ENCODE assay signal across 5 fruit fly cellular contexts in genomic region chr3R:19226137-19226873, dm6.
TF ChIP-seq lines count a peak whose summit lies in the region.

Gene vib, minus strand, starts transcription at chr3R:19226651.

- no peak for TF ChIP-seq CTCF in whole organism, embryonic (GFP tag; optimal IDR thresholded peaks at IDR 0.05; lab: Kevin White, UChicago)

TF ChIP-seq in whole organism, adult, 20 proteins besides CTCF, POLR2A, EP300 and RAD21 (continues in another document):
- TF ChIP-seq cnc (optimal IDR thresholded peaks at IDR 0.05; lab: Kevin White, UChicago) (no peak), kay (GFP tag; lab: Kevin White, UChicago; ENCODE audit: borderline replicate concordance) (peak; percentile 73), CG1620 (GFP tag; optimal IDR thresholded peaks at IDR 0.05; lab: Kevin White, UChicago) (peak; percentile 27), CG11617 (GFP tag; optimal IDR thresholded peaks at IDR 0.05; lab: Kevin White, UChicago) (peak; percentile 40), CG12768 (GFP tag; optimal IDR thresholded peaks at IDR 0.05; lab: Kevin White, UChicago) (peak; percentile 62), CG33017 (tag; optimal IDR thresholded peaks at IDR 0.05; lab: Kevin White, UChicago) (peak; percentile 53), Mnt (GFP tag; optimal IDR thresholded peaks at IDR 0.05; lab: Kevin White, UChicago) (peak; percentile 48), cic (GFP tag; optimal IDR thresholded peaks at IDR 0.05; lab: Kevin White, UChicago) (peak; percentile 52), toe (GFP tag; optimal IDR thresholded peaks at IDR 0.05; lab: Kevin White, UChicago) (peak; percentile 43), tj (GFP tag; optimal IDR thresholded peaks at IDR 0.05; lab: Kevin White, UChicago) (peak; percentile 24), CG7101 (tag; optimal IDR thresholded peaks at IDR 0.05; lab: Kevin White, UChicago) (peak; percentile 58), pad (GFP tag; optimal IDR thresholded peaks at IDR 0.05; lab: Kevin White, UChicago) (peak; percentile 24), Hr96 (GFP tag; optimal IDR thresholded peaks at IDR 0.05; lab: Kevin White, UChicago) (no peak), Clk (GFP tag; optimal IDR thresholded peaks at IDR 0.05; lab: Kevin White, UChicago) (peak; percentile 17), Crg-1 (GFP tag; optimal IDR thresholded peaks at IDR 0.05; lab: Kevin White, UChicago) (no peak), CG7045 (GFP tag; optimal IDR thresholded peaks at IDR 0.05; lab: Kevin White, UChicago) (peak; percentile 33), bab1 (GFP tag; optimal IDR thresholded peaks at IDR 0.05; lab: Kevin White, UChicago) (peak; percentile 61), CG14711 (tag; optimal IDR thresholded peaks at IDR 0.05; lab: Kevin White, UChicago) (peak; percentile 67)

TF ChIP-seq in whole organism, embryonic, 481 proteins besides CTCF, POLR2A, EP300 and RAD21 (continues in another document):
- TF ChIP-seq NK7.1 (GFP tag; optimal IDR thresholded peaks at IDR 0.05; lab: Kevin White, UChicago), result no peak
- no peak for TF ChIP-seq Fer2 (tag; optimal IDR thresholded peaks at IDR 0.05; lab: Kevin White, UChicago)
- TF ChIP-seq scrt (GFP tag; optimal IDR thresholded peaks at IDR 0.05; lab: Kevin White, UChicago), result no peak
- peak; percentile 42 for TF ChIP-seq CG3281 (GFP tag; optimal IDR thresholded peaks at IDR 0.05; lab: Kevin White, UChicago)
- TF ChIP-seq CG34422 (GFP tag; IDR thresholded peaks at IDR 0.05; lab: Robert Waterston, UW), result peak; percentile 64; the same call in 2 of the 3 replicates
- no peak for TF ChIP-seq Usf (GFP tag; optimal IDR thresholded peaks at IDR 0.05; lab: Kevin White, UChicago)
- TF ChIP-seq CG15479 (GFP tag; optimal IDR thresholded peaks at IDR 0.05; lab: Kevin White, UChicago), result no peak
- TF ChIP-seq luna (GFP tag; optimal IDR thresholded peaks at IDR 0.05; lab: Kevin White, UChicago), result no peak
- TF ChIP-seq CG14667 (GFP tag; IDR thresholded peaks at IDR 0.05; lab: Robert Waterston, UW), result no peak
- TF ChIP-seq CG32767 (GFP tag; IDR thresholded peaks at IDR 0.05; lab: Robert Waterston, UW), result peak; percentile 54; the same call in 1 of the 2 replicates
- peak; percentile 79 for TF ChIP-seq CG2712 (tag; optimal IDR thresholded peaks at IDR 0.05; lab: Kevin White, UChicago)
- TF ChIP-seq ind (GFP tag; optimal IDR thresholded peaks at IDR 0.05; lab: Kevin White, UChicago), result peak; percentile 42
- no peak for TF ChIP-seq Taf1 (GFP tag; IDR thresholded peaks at IDR 0.05; lab: Robert Waterston, UW)
- peak; percentile 68 for TF ChIP-seq CG6689 (GFP tag; IDR thresholded peaks at IDR 0.05; lab: Robert Waterston, UW)
- TF ChIP-seq cato (GFP tag; optimal IDR thresholded peaks at IDR 0.05; lab: Kevin White, UChicago; ENCODE audit: borderline replicate concordance), result no peak
- peak; percentile 75 for TF ChIP-seq Doc3 (GFP tag; IDR thresholded peaks at IDR 0.05; lab: Robert Waterston, UW; ENCODE audit: partially characterized antibody)
- peak; percentile 54 for TF ChIP-seq gsb-n (tag; optimal IDR thresholded peaks at IDR 0.05; lab: Kevin White, UChicago)
- no peak for TF ChIP-seq chif (GFP tag; optimal IDR thresholded peaks at IDR 0.05; lab: Kevin White, UChicago)
- TF ChIP-seq Aef1 (GFP tag; IDR thresholded peaks at IDR 0.05; lab: Robert Waterston, UW), result no peak

TF ChIP-seq in whole organism, prepupa, 60 proteins besides CTCF, POLR2A, EP300 and RAD21 (continues in another document):
- TF ChIP-seq esn (GFP tag; optimal IDR thresholded peaks at IDR 0.05; lab: Kevin White, UChicago) (peak; percentile 47), CG8319 (GFP tag; optimal IDR thresholded peaks at IDR 0.05; lab: Kevin White, UChicago) (no peak), cyc (GFP tag; optimal IDR thresholded peaks at IDR 0.05; lab: Kevin White, UChicago) (no peak), svp (GFP tag; lab: Kevin White, UChicago) (peak; percentile 58), CG7368 (GFP tag; optimal IDR thresholded peaks at IDR 0.05; lab: Kevin White, UChicago) (no peak), CG3919 (GFP tag; optimal IDR thresholded peaks at IDR 0.05; lab: Kevin White, UChicago) (peak; percentile 30), Ets96B (tag; optimal IDR thresholded peaks at IDR 0.05; lab: Kevin White, UChicago) (peak; percentile 48), Hr4 (GFP tag; optimal IDR thresholded peaks at IDR 0.05; lab: Kevin White, UChicago) (no peak), dsx (GFP tag; optimal IDR thresholded peaks at IDR 0.05; lab: Kevin White, UChicago; ENCODE audit: poor library complexity, severe bottlenecking) (no peak), Ets21C (GFP tag; optimal IDR thresholded peaks at IDR 0.05; lab: Kevin White, UChicago) (no peak), CG9139 (GFP tag; optimal IDR thresholded peaks at IDR 0.05; lab: Kevin White, UChicago) (no peak), CG4318 (GFP tag; optimal IDR thresholded peaks at IDR 0.05; lab: Kevin White, UChicago) (no peak), Lpt (GFP tag; optimal IDR thresholded peaks at IDR 0.05; lab: Kevin White, UChicago) (no peak), CG6163 (GFP tag; IDR thresholded peaks at IDR 0.05; lab: Robert Waterston, UW) (peak; percentile 61; the same call in 2 of the 3 replicates), Met (GFP tag; optimal IDR thresholded peaks at IDR 0.05; lab: Kevin White, UChicago) (peak; percentile 6), fd85E (GFP tag; optimal IDR thresholded peaks at IDR 0.05; lab: Kevin White, UChicago) (no peak), Sox15 (GFP tag; optimal IDR thresholded peaks at IDR 0.05; lab: Kevin White, UChicago) (no peak), CG6808 (GFP tag; optimal IDR thresholded peaks at IDR 0.05; lab: Kevin White, UChicago) (no peak), ss (GFP tag; optimal IDR thresholded peaks at IDR 0.05; lab: Kevin White, UChicago) (no peak), achi (GFP tag; optimal IDR thresholded peaks at IDR 0.05; lab: Kevin White, UChicago) (no peak)

TF ChIP-seq in whole organism, pupa, 21 proteins besides CTCF, POLR2A, EP300 and RAD21:
- TF ChIP-seq EcR (GFP tag; optimal IDR thresholded peaks at IDR 0.05; lab: Kevin White, UChicago) (peak; percentile 43), CG4496 (GFP tag; IDR thresholded peaks at IDR 0.05; lab: Robert Waterston, UW) (peak; percentile 36; the same call in 1 of the 3 replicates), CG17806 (tag; optimal IDR thresholded peaks at IDR 0.05; lab: Kevin White, UChicago) (no peak), CG8301 (tag; optimal IDR thresholded peaks at IDR 0.05; lab: Kevin White, UChicago) (no peak), Pif1B (GFP tag; optimal IDR thresholded peaks at IDR 0.05; lab: Kevin White, UChicago) (no peak), fd96Ca (GFP tag; IDR thresholded peaks at IDR 0.05; lab: Robert Waterston, UW) (peak; percentile 41; the same call in 1 of the 3 replicates), CG15710 (tag; optimal IDR thresholded peaks at IDR 0.05; lab: Kevin White, UChicago) (peak; percentile 24), CG8159 (tag; optimal IDR thresholded peaks at IDR 0.05; lab: Kevin White, UChicago) (peak; percentile 37), gl (tag; optimal IDR thresholded peaks at IDR 0.05; lab: Kevin White, UChicago) (no peak), Pif1A (GFP tag; optimal IDR thresholded peaks at IDR 0.05; lab: Kevin White, UChicago) (no peak), Snoo (tag; optimal IDR thresholded peaks at IDR 0.05; lab: Kevin White, UChicago) (no peak), CG9948 (tag; optimal IDR thresholded peaks at IDR 0.05; lab: Kevin White, UChicago) (peak; percentile 5), CG32121 (GFP tag; IDR thresholded peaks at IDR 0.05; lab: Robert Waterston, UW) (peak; percentile 60; the same call in 1 of the 2 replicates), CG14655 (GFP tag; optimal IDR thresholded peaks at IDR 0.05; lab: Kevin White, UChicago) (no peak), Ets98B (GFP tag; IDR thresholded peaks at IDR 0.05; lab: Robert Waterston, UW) (peak; percentile 70), CG34367 (tag; optimal IDR thresholded peaks at IDR 0.05; lab: Kevin White, UChicago) (peak; percentile 6), CG10348 (GFP tag; IDR thresholded peaks at IDR 0.05; lab: Robert Waterston, UW) (no peak), rn (GFP tag; IDR thresholded peaks at IDR 0.05; lab: Robert Waterston, UW) (no peak), D1 (tag; optimal IDR thresholded peaks at IDR 0.05; lab: Kevin White, UChicago) (no peak), CG12605 (GFP tag; IDR thresholded peaks at IDR 0.05; lab: Robert Waterston, UW) (0 out of 2 replicates have a peak, but pooled peaks have one; percentile 26), CG13204 (GFP tag; optimal IDR thresholded peaks at IDR 0.05; lab: Kevin White, UChicago) (no peak)

TF ChIP-seq in whole organism, wandering third instar larva, 38 proteins besides CTCF, POLR2A, EP300 and RAD21:
- peak; percentile 56 for TF ChIP-seq HLH106 (tag; optimal IDR thresholded peaks at IDR 0.05; lab: Kevin White, UChicago)
- no peak for TF ChIP-seq Vsx2 (GFP tag; optimal IDR thresholded peaks at IDR 0.05; lab: Kevin White, UChicago; ENCODE audit: partially characterized antibody)
- no peak for TF ChIP-seq Dfd (GFP tag; optimal IDR thresholded peaks at IDR 0.05; lab: Kevin White, UChicago)
- TF ChIP-seq GATAd (GFP tag; optimal IDR thresholded peaks at IDR 0.05; lab: Kevin White, UChicago), result no peak
- peak; percentile 56 for TF ChIP-seq Sp1 (GFP tag; optimal IDR thresholded peaks at IDR 0.05; lab: Kevin White, UChicago)
- no peak for TF ChIP-seq dsf (GFP tag; optimal IDR thresholded peaks at IDR 0.05; lab: Kevin White, UChicago; ENCODE audit: borderline replicate concordance)
- TF ChIP-seq foxo (GFP tag; optimal IDR thresholded peaks at IDR 0.05; lab: Kevin White, UChicago), result peak in 1 of 2 experiments; percentile 62
- TF ChIP-seq rgr (GFP tag; optimal IDR thresholded peaks at IDR 0.05; lab: Kevin White, UChicago), result peak; percentile 16
- peak; percentile 39 for TF ChIP-seq h (GFP tag; optimal IDR thresholded peaks at IDR 0.05; lab: Kevin White, UChicago)
- TF ChIP-seq sv (GFP tag; optimal IDR thresholded peaks at IDR 0.05; lab: Kevin White, UChicago), result peak; percentile 27
- TF ChIP-seq CG9705 (GFP tag; optimal IDR thresholded peaks at IDR 0.05; lab: Kevin White, UChicago), result peak; percentile 12
- TF ChIP-seq fru (GFP tag; optimal IDR thresholded peaks at IDR 0.05; lab: Kevin White, UChicago), result peak; percentile 80
- peak; percentile 26 for TF ChIP-seq psq (GFP tag; optimal IDR thresholded peaks at IDR 0.05; lab: Kevin White, UChicago)
- TF ChIP-seq br (GFP tag; optimal IDR thresholded peaks at IDR 0.05; lab: Kevin White, UChicago), result peak; percentile 45
- no peak for TF ChIP-seq Rel (GFP tag; optimal IDR thresholded peaks at IDR 0.05; lab: Kevin White, UChicago)
- peak; percentile 38 for TF ChIP-seq Rel (tag; optimal IDR thresholded peaks at IDR 0.05; lab: Kevin White, UChicago)
- no peak for TF ChIP-seq OdsH (GFP tag; optimal IDR thresholded peaks at IDR 0.05; lab: Kevin White, UChicago)
- peak; percentile 5 for TF ChIP-seq Hr83 (GFP tag; optimal IDR thresholded peaks at IDR 0.05; lab: Kevin White, UChicago; ENCODE audit: poor library complexity, severe bottlenecking)
- peak; percentile 15 for TF ChIP-seq sage (GFP tag; optimal IDR thresholded peaks at IDR 0.05; lab: Kevin White, UChicago)
